Worm (Caenorhabditis elegans): ENCODE data around the gene F09C6.10.
"Not testable (repeated sequence)": the region's sequence is repeated elsewhere in the genome, so short reads cannot be mapped to it uniquely, and the experiment has no call there.

Gene F09C6.10

DNA sequence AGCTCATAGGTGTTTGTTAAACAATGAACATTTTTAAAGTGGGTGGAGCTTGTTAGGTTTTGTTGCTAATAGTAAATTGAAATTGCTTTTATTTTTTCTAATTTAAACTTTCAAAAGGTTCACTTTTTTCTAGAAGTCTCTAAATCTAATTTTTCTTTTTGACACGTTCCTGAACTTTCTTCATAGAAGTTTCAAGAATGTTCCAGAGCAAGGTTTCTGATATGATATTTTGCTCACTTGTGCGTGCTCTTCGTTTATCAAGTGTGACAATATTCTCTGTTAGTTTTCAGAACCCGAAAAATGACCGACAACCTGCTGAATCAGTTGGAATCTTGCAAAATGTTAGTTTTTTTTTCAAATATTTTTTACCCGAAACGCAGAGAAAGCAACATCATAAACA is 22.8 kb upstream of the F09C6.10 start, which contains the start of gene fbxa-148:
Gene fbxa-148 (plus strand): TSS at position 301 of the 400 bp plus-strand sequence.
- TF ChIP-seq nhr-25 (tag; optimal IDR thresholded peaks at IDR 0.05; ENCODE audit: borderline replicate concordance, insufficient read depth); lsy-2 (tag; optimal IDR thresholded peaks at IDR 0.05); mdt-29 (GFP tag; IDR thresholded peaks at IDR 0.05): not testable (repeated sequence)

ce11 chrV:16927345-16927744 is 11.4 kb upstream of the F09C6.10 start, which contains the start of gene Y102A5C.36:
Y102A5C.36 (minus strand) TSS chrV:16927445.
- TF ChIP-seq ceh-28 (tag; optimal IDR thresholded peaks at IDR 0.05) (no peak), F26F4.8 (GFP tag; conservative IDR thresholded peaks at IDR 0.05) (no peak), nhr-48 (tag; optimal IDR thresholded peaks at IDR 0.05) (no peak), F44E2.7 (GFP tag; IDR thresholded peaks at IDR 0.05) (no peak), nhr-41 (GFP tag; IDR thresholded peaks at IDR 0.05) (no peak), pqm-1 (tag; optimal IDR thresholded peaks at IDR 0.05) (no peak), cey-2 (tag; optimal IDR thresholded peaks at IDR 0.05; ENCODE audit: borderline replicate concordance, insufficient read depth) (no peak), hif-1 (tag; optimal IDR thresholded peaks at IDR 0.05) (no peak), dmd-6 (GFP tag; IDR thresholded peaks at IDR 0.05) (no peak), gei-8 (GFP tag; optimal IDR thresholded peaks at IDR 0.05) (no peak), saeg-2 (GFP tag; IDR thresholded peaks at IDR 0.05) (no peak)

- TF ChIP-seq snpc-1.2 (GFP tag; IDR thresholded peaks at IDR 0.05) = no peak
- TF ChIP-seq nhr-6 (tag; optimal IDR thresholded peaks at IDR 0.05) = no peak
- no peak for TF ChIP-seq nhr-41 (GFP tag; IDR thresholded peaks at IDR 0.05)
- no peak for TF ChIP-seq Y75B8A.6 (GFP tag; IDR thresholded peaks at IDR 0.05)
- no peak for TF ChIP-seq zip-2 (tag; optimal IDR thresholded peaks at IDR 0.05)
- TF ChIP-seq attf-4 (tag; optimal IDR thresholded peaks at IDR 0.05) = no peak
- no peak for TF ChIP-seq ceh-62 (tag; optimal IDR thresholded peaks at IDR 0.05)
- TF ChIP-seq nhr-237 (tag; optimal IDR thresholded peaks at IDR 0.05) = no peak
- no peak for TF ChIP-seq lim-7 (GFP tag; IDR thresholded peaks at IDR 0.05)
- TF ChIP-seq fkh-10 (GFP tag; optimal IDR thresholded peaks at IDR 0.05) = no peak
- no peak for TF ChIP-seq dmd-6 (GFP tag; IDR thresholded peaks at IDR 0.05)
- TF ChIP-seq F37D6.2 (tag; optimal IDR thresholded peaks at IDR 0.05) = no peak
- TF ChIP-seq mdt-29 (GFP tag; IDR thresholded peaks at IDR 0.05) = no peak
- TF ChIP-seq cey-2 (tag; optimal IDR thresholded peaks at IDR 0.05; ENCODE audit: borderline replicate concordance, insufficient read depth) = no peak
These were observed 6.0 kb upstream of the F09C6.10 start, which contains the start of gene Y102A5C.4 for ce11 chrV:16921952-16922351. Y102A5C.4 (plus strand) TSS chrV:16922252.

ce11 chrV:16919675-16920074 is 3.7 kb upstream of the F09C6.10 start:
- TF ChIP-seq F49E8.2 (tag; optimal IDR thresholded peaks at IDR 0.05; ENCODE audit: borderline replicate concordance) (peak; percentile 68), lin-38 (GFP tag; IDR thresholded peaks at IDR 0.05) (peak; percentile 63), daf-16 (GFP tag; optimal IDR thresholded peaks at IDR 0.05) (no peak), daf-16 (tag; optimal IDR thresholded peaks at IDR 0.05) (no peak), daf-8 (GFP tag; IDR thresholded peaks at IDR 0.05) (no peak)

ce11 chrV:16918378-16918777 is 2.4 kb upstream of the F09C6.10 start, which contains the start of the genes fbxa-206 and Y102A5C.2:
fbxa-206 (minus strand) TSS chrV:16918478.
Y102A5C.2 (plus strand) TSS chrV:16918731.
- TF ChIP-seq aha-1 (tag) (peak; percentile 18), lsy-2 (tag; optimal IDR thresholded peaks at IDR 0.05) (no peak)

ce11 chrV:16911934-16912333 is 4.0 kb downstream of the F09C6.10 start, which contains the start of gene nhr-116:
nhr-116 (plus strand) TSS chrV:16912234.
- TF ChIP-seq hlh-30 (tag; optimal IDR thresholded peaks at IDR 0.05; ENCODE audit: insufficient read depth) (no peak), pqm-1 (tag; optimal IDR thresholded peaks at IDR 0.05) (no peak), F26F4.8 (GFP tag; conservative IDR thresholded peaks at IDR 0.05) (no peak), nhr-41 (GFP tag; IDR thresholded peaks at IDR 0.05) (no peak), dmd-6 (GFP tag; IDR thresholded peaks at IDR 0.05) (no peak), nhr-11 (tag; optimal IDR thresholded peaks at IDR 0.05) (no peak), Y105C5A.15 (GFP tag; IDR thresholded peaks at IDR 0.05) (no peak)

All from whole organism, L4 larva.